Fruit fly (Drosophila melanogaster) S2 (cell line): ENCODE data around the gene Spn85F.

Experiments
- CG8478 ChIP-seq: fragments of >200 bp; optimal IDR thresholded peaks from 2 replicates; lab custom pipeline; 2018
- CTCF ChIP-seq, 2 experiments: fragments of >200 bp; optimal IDR thresholded peaks; 2 replicates each; lab custom pipeline; 2018

Gene Spn85F

dm6 chr3R:9968239-9968638, 28.7 kb upstream of the Spn85F start:
- no peak for TF ChIP-seq CTCF (optimal IDR thresholded peaks at IDR 0.05; lab: Kevin White, UChicago)
- no peak for TF ChIP-seq CG8478 (lab: Kevin White, UChicago)

DNA sequence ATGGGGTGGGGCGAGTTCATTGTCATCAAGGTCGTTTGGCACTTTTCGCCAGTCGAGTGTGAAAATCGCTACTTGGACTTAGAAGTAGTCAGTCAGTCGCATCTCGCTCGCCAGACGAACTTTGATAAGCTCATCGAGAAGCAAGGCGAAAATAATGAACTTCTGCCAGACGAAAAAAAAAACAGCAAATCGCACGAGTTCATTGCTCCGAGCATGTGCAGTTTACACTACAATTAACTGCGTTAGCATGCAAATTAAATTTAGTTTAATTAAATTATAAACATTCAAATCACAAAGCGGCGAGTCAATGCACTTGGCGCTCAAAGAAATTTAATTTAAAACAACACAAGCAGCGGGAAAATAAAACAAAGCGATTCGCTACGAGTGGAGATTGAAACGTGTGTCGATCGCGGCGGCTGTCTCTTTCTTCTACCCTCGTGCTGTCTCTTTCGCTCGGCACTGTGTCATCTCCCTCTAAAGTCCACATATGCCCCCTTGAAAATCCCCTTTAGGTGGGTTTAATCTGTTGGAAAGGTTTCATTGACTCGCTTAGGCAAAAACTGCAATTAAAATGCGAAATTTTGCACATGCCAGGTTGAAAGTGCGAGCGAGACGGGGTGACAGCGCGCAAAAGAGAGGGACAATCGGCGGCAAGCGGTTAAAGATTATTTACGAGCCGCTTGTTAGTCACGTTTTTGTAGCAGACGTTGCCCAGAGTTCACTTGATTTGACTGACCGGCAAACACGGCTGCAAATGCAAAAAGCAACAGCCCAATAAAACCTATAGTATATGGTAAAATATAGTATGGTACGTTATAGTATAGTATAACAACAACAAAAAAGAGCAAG, 27.9 kb upstream of the Spn85F start:
- TF ChIP-seq CG8478 (lab: Kevin White, UChicago) (no peak), CTCF (optimal IDR thresholded peaks at IDR 0.05; lab: Kevin White, UChicago) (no peak)

- TF ChIP-seq CTCF (optimal IDR thresholded peaks at IDR 0.05; lab: Kevin White, UChicago) (no peak), CG8478 (lab: Kevin White, UChicago) (no peak)
Observed at dm6 chr3R:9977494-9977893, 19.5 kb upstream of the Spn85F start.

- TF ChIP-seq CG8478 (lab: Kevin White, UChicago) = no peak
- no peak for TF ChIP-seq CTCF (optimal IDR thresholded peaks at IDR 0.05; lab: Kevin White, UChicago)
Observed at dm6 chr3R:9978977-9979376, 18.0 kb upstream of the Spn85F start.

dm6 chr3R:9985585-9986393, 11.2 kb upstream of the Spn85F start, which contains the start of gene Art4:
Art4 (minus strand) TSS chr3R:9986060.
- peak in 1 of 2 experiments; percentile 51 for TF ChIP-seq CTCF (optimal IDR thresholded peaks at IDR 0.05; lab: Kevin White, UChicago)
- TF ChIP-seq CG8478 (lab: Kevin White, UChicago) = no peak

DNA sequence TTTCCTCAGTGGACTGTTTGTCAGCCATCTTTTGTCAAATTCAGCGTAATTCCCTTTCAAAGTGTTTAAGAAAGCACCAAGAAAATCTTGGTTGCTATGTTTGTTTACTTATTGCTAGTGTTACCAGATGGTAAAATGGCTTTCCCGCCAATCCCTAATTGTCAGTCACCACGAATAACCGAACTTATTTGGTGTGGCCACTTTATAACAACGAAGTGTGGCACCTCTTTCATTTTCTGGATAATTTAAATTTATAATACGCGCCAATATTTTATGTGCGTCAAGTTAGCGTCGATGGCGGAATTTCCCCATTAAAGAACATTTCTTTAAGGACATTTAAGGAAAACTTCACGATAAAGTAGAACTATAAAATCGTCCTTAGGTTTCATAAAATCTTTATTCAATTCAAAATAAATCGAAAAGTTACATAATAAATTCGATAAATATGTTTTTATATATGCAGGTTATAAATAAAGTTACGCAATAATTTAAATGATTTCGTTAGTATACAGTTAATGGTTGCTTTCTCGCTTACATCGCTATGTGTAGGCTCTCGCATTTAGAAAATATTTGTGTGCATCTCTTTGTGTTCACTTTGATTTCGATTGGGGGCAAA, 4.3 kb downstream of the Spn85F start, which contains the start of gene CG5359:
CG5359 (minus strand) TSS at position 103 of the 616 bp plus-strand sequence.
- TF ChIP-seq CTCF (optimal IDR thresholded peaks at IDR 0.05; lab: Kevin White, UChicago) (peak; percentile 15 to 33), CG8478 (lab: Kevin White, UChicago) (no peak)

dm6 chr3R:10024032-10024712, 27.2 kb downstream of the Spn85F start:
- TF ChIP-seq CTCF (optimal IDR thresholded peaks at IDR 0.05; lab: Kevin White, UChicago) = no peak
- TF ChIP-seq CG8478 (lab: Kevin White, UChicago) = no peak

dm6 chr3R:10025050-10025449, 28.1 kb downstream of the Spn85F start, which contains the start of gene CG31407:
CG31407 (minus strand) TSS chr3R:10025150.
- TF ChIP-seq CG8478 (lab: Kevin White, UChicago) (no peak), CTCF (optimal IDR thresholded peaks at IDR 0.05; lab: Kevin White, UChicago) (no peak)

DNA sequence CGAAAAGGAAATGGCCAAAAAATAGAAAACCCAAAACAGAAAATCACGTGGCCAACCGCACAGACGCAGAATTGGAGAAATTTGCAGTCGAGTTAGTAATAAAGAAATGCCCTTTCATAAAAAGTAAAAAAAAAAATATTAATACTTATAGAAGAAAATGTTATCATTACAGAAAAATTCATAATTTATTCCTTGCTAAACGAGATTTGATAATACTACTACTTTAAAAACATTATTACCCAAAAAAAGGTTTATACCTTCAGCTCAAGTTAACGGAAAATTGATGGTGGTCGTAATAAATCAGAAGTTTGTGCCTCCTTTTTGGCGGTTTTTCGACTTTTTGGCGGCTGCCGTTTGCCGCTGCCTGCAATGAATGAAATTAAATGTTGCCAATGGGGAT, 31.4 kb downstream of the Spn85F start:
- TF ChIP-seq CG8478 (lab: Kevin White, UChicago) (no peak), CTCF (optimal IDR thresholded peaks at IDR 0.05; lab: Kevin White, UChicago) (no peak)

dm6 chr3R:10031480-10031879, 34.5 kb downstream of the Spn85F start:
- no peak for TF ChIP-seq CTCF (optimal IDR thresholded peaks at IDR 0.05; lab: Kevin White, UChicago)
- TF ChIP-seq CG8478 (lab: Kevin White, UChicago) = no peak

dm6 chr3R:10032951-10033720, 36.2 kb downstream of the Spn85F start:
- no peak for TF ChIP-seq CG8478 (lab: Kevin White, UChicago)
- TF ChIP-seq CTCF (optimal IDR thresholded peaks at IDR 0.05; lab: Kevin White, UChicago) = no peak

DNA sequence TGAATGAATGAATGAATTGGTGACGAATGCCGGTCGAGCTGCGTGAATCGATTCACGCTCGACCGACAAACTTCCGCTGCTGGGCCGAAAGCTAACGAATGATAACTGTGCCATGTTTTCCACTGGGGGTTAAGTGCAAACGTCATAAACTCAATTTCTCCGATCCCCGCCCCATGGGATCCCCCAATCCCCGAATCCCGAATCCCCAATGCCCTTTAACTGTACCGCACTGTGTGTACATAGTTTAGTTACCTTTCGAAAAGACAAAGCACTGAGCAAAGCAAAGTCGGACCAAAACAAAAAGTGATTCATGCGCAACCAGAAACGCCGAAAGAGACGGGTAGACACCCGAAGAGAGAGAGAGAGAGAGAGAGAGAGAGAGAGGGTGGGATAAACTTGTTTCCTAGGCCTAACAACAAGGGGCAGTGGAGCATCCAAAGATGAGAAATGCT, 38.1 kb downstream of the Spn85F start:
- no peak for TF ChIP-seq CTCF (optimal IDR thresholded peaks at IDR 0.05; lab: Kevin White, UChicago)
- TF ChIP-seq CG8478 (lab: Kevin White, UChicago) = no peak

DNA sequence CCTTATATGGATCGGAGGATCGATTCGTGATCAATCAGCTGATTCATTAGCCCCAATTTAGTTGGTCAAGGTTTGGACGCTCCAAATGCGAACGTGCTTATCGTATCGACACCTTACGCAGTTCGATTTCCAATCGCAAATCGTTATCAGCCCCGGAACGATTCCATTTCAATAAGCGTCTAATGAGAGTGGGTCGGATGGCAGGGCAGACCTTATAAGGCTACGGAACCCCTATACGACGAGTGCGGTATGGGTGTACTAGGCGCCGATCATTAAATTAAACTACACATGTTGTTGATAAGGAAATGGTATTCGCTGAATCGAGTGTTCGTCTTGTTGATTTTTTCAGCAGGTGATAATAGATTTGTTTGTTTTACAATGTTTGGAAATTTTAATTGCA, 38.8 kb downstream of the Spn85F start:
- no peak for TF ChIP-seq CG8478 (lab: Kevin White, UChicago)
